Fruit fly (Drosophila melanogaster) whole organism, embryonic: Measurements from ENCODE around the gene CG7582.

Experiments
- Atf3 ChIP-seq: fragments of 200-800 bp; sonication (Bioruptor generic); optimal IDR thresholded peaks from 3 replicates; lab custom pipeline; 2016; ENCODE audit warnings: missing biosample characterization, missing genetic modification characterization
- BtbVII ChIP-seq: fragments of 200-800 bp; sonication (Bioruptor generic); optimal IDR thresholded peaks from 3 replicates; lab custom pipeline; 2017; ENCODE audit warnings: missing biosample characterization, mild to moderate bottlenecking, missing genetic modification characterization
- CG1024 ChIP-seq: fragments of 200-800 bp; sonication (Bioruptor generic); IDR thresholded peaks from 2 replicates; pipeline ENCODE4 v1.3.6; 2022; ENCODE audit warnings: missing biosample characterization, missing genetic modification characterization
- CG10543 ChIP-seq: fragments of 200-800 bp; sonication (Bioruptor generic); optimal IDR thresholded peaks from 3 replicates; lab custom pipeline; 2017; ENCODE audit warnings: missing biosample characterization, mild to moderate bottlenecking, missing genetic modification characterization, moderate library complexity
- CG11560 ChIP-seq: fragments of 200-800 bp; sonication (Bioruptor generic); IDR thresholded peaks from 3 replicates; pipeline ENCODE4 v1.3.6; 2022; ENCODE audit warnings: missing biosample characterization, missing genetic modification characterization
- CG12299 ChIP-seq: fragments of 200-800 bp; sonication (Bioruptor generic); optimal IDR thresholded peaks from 2 replicates; lab custom pipeline; 2018; ENCODE audit warnings: missing biosample characterization, mild to moderate bottlenecking, missing genetic modification characterization
- CG12769 ChIP-seq: fragments of 200-800 bp; sonication (Bioruptor generic); optimal IDR thresholded peaks from 2 replicates; lab custom pipeline; 2019; ENCODE audit warnings: missing biosample characterization, mild to moderate bottlenecking, missing genetic modification characterization, moderate library complexity
- CG13287 ChIP-seq: fragments of 200-800 bp; sonication (Bioruptor generic); IDR thresholded peaks from 2 replicates; pipeline ENCODE4 v1.3.6; 2022; ENCODE audit warnings: missing biosample characterization, missing genetic modification characterization; ENCODE audit not compliant: partially characterized antibody
- CG2678 ChIP-seq: fragments of 200-800 bp; sonication (Bioruptor generic); optimal IDR thresholded peaks from 3 replicates; lab custom pipeline; 2019; ENCODE audit warnings: missing biosample characterization, mild to moderate bottlenecking, missing genetic modification characterization, moderate library complexity
- CG31365 ChIP-seq: fragments of 200-800 bp; sonication (Bioruptor generic); optimal IDR thresholded peaks from 2 replicates; lab custom pipeline; 2018; ENCODE audit warnings: missing biosample characterization, mild to moderate bottlenecking, missing genetic modification characterization
- CG4404 ChIP-seq: fragments of 200-800 bp; sonication (Bioruptor generic); IDR thresholded peaks from 2 replicates; pipeline ENCODE4 v1.3.6; 2022; ENCODE audit warnings: missing biosample characterization, missing genetic modification characterization
- CG7271 ChIP-seq: fragments of 200-800 bp; sonication (Bioruptor generic); optimal IDR thresholded peaks from 2 replicates; lab custom pipeline; 2018; ENCODE audit warnings: missing biosample characterization, mild to moderate bottlenecking, missing genetic modification characterization, moderate library complexity
- CG8388 ChIP-seq: fragments of 200-800 bp; sonication (Bioruptor generic); optimal IDR thresholded peaks from 2 replicates; lab custom pipeline; 2019; ENCODE audit warnings: missing biosample characterization, mild to moderate bottlenecking, missing genetic modification characterization, moderate library complexity
- Dad ChIP-seq: fragments of 200-800 bp; sonication (Bioruptor generic); optimal IDR thresholded peaks from 3 replicates; lab custom pipeline; 2016; ENCODE audit warnings: missing biosample characterization, missing genetic modification characterization
- Dfd ChIP-seq, 2 experiments: fragments of >200 bp; optimal IDR thresholded peaks; 2 replicates each; lab custom pipeline; 2017; ENCODE audit warnings: missing biosample characterization in 2 of 2, missing genetic modification characterization in 2 of 2
- Dip2 ChIP-seq: fragments of 200-800 bp; sonication (Bioruptor generic); IDR thresholded peaks from 2 replicates; pipeline ENCODE4 v1.3.6; 2022; ENCODE audit warnings: missing biosample characterization, missing genetic modification characterization
- ERR ChIP-seq: fragments of 200-800 bp; sonication (Bioruptor generic); optimal IDR thresholded peaks from 2 replicates; lab custom pipeline; 2016; ENCODE audit warnings: missing biosample characterization, missing genetic modification characterization
- Ets97D ChIP-seq: fragments of 200-800 bp; sonication (Bioruptor generic); optimal IDR thresholded peaks from 3 replicates; lab custom pipeline; 2016; ENCODE audit warnings: missing biosample characterization, missing genetic modification characterization
- GATAe ChIP-seq: fragments of 200-800 bp; sonication (Bioruptor generic); conservative IDR thresholded peaks from 2 replicates; pipeline ENCODE4 v1.3.6; 2022; ENCODE audit warnings: missing biosample characterization, missing genetic modification characterization
- HHEX ChIP-seq: fragments of 200-800 bp; sonication (Bioruptor generic); optimal IDR thresholded peaks from 3 replicates; lab custom pipeline; 2017; ENCODE audit warnings: missing biosample characterization, mild to moderate bottlenecking, missing genetic modification characterization, missing genetic modification reagents
- HmgD ChIP-seq: fragments of 200-800 bp; sonication (Bioruptor generic); optimal IDR thresholded peaks from 3 replicates; lab custom pipeline; 2016; ENCODE audit warnings: missing biosample characterization, missing genetic modification characterization
- Hmr ChIP-seq: fragments of 200-800 bp; sonication (Bioruptor generic); optimal IDR thresholded peaks from 3 replicates; lab custom pipeline; 2017; ENCODE audit warnings: mild to moderate bottlenecking, missing biosample characterization, missing genetic modification reagents, missing genetic modification characterization
- Lpt ChIP-seq: fragments of >200 bp; optimal IDR thresholded peaks from 2 replicates; lab custom pipeline; 2018; ENCODE audit warnings: missing biosample characterization, missing genetic modification characterization
- NC2α ChIP-seq: fragments of 200-800 bp; sonication (Bioruptor generic); optimal IDR thresholded peaks from 2 replicates; lab custom pipeline; 2016; ENCODE audit warnings: missing biosample characterization, missing genetic modification characterization
- Opbp ChIP-seq: fragments of 200-800 bp; sonication (Bioruptor generic); IDR thresholded peaks from 3 replicates; pipeline ENCODE4 v1.3.6; 2022; ENCODE audit warnings: missing biosample characterization, missing genetic modification characterization; ENCODE audit not compliant: partially characterized antibody
- Pdp1 ChIP-seq, 2 experiments: fragments of 200-800 bp; sonication (Bioruptor generic); optimal IDR thresholded peaks; 3 replicates each; lab custom pipeline; 2016; ENCODE audit warnings: missing biosample characterization in 2 of 2, missing genetic modification characterization in 2 of 2, mild to moderate bottlenecking in 1 of 2, moderate library complexity in 1 of 2
- Poxn ChIP-seq: fragments of 200-800 bp; sonication (Bioruptor generic); IDR thresholded peaks from 2 replicates; pipeline ENCODE4 v1.3.6; 2022; ENCODE audit warnings: missing biosample characterization, missing genetic modification characterization
- Scr ChIP-seq: fragments of 200-800 bp; sonication (Bioruptor generic); IDR thresholded peaks from 2 replicates; pipeline ENCODE4 v1.3.6; 2022; ENCODE audit warnings: missing biosample characterization, missing genetic modification characterization; ENCODE audit not compliant: partially characterized antibody
- Taf1 ChIP-seq: fragments of 200-800 bp; sonication (Bioruptor generic); IDR thresholded peaks from 2 replicates; pipeline ENCODE4 v1.3.6; 2022; ENCODE audit warnings: missing biosample characterization, missing genetic modification characterization
- aop ChIP-seq: fragments of 200-800 bp; sonication (Bioruptor generic); IDR thresholded peaks from 2 replicates; pipeline ENCODE4 v1.3.6; 2022; ENCODE audit warnings: missing biosample characterization, missing genetic modification characterization
- ato ChIP-seq: fragments of 200-800 bp; sonication (Bioruptor generic); IDR thresholded peaks from 2 replicates; pipeline ENCODE4 v1.3.6; 2022; ENCODE audit warnings: missing biosample characterization, missing genetic modification characterization; ENCODE audit not compliant: partially characterized antibody
- bab2 ChIP-seq: fragments of 200-800 bp; sonication (Bioruptor generic); optimal IDR thresholded peaks from 2 replicates; lab custom pipeline; 2016; ENCODE audit warnings: missing biosample characterization, missing genetic modification characterization
- chn ChIP-seq: fragments of 200-800 bp; sonication (Bioruptor generic); optimal IDR thresholded peaks from 2 replicates; lab custom pipeline; 2016; ENCODE audit warnings: missing biosample characterization, missing genetic modification characterization
- corto ChIP-seq: fragments of 200-800 bp; sonication (Bioruptor generic); optimal IDR thresholded peaks from 2 replicates; lab custom pipeline; 2016; ENCODE audit warnings: missing biosample characterization, mild to moderate bottlenecking, missing genetic modification characterization, moderate library complexity
- cwo ChIP-seq: fragments of 200-800 bp; sonication (Bioruptor generic); optimal IDR thresholded peaks from 3 replicates; lab custom pipeline; 2017; ENCODE audit warnings: missing biosample characterization, missing genetic modification characterization, mild to moderate bottlenecking, moderate library complexity, missing genetic modification reagents
- fd3F ChIP-seq: fragments of 200-800 bp; sonication (Bioruptor generic); optimal IDR thresholded peaks from 2 replicates; lab custom pipeline; 2018; ENCODE audit warnings: missing biosample characterization, mild to moderate bottlenecking, missing genetic modification characterization, moderate library complexity
- gcm ChIP-seq: fragments of 200-800 bp; sonication (Bioruptor generic); optimal IDR thresholded peaks from 2 replicates; lab custom pipeline; 2019; ENCODE audit warnings: missing biosample characterization, mild to moderate bottlenecking, missing genetic modification characterization, moderate library complexity
- gem ChIP-seq: fragments of 200-800 bp; sonication (Bioruptor generic); optimal IDR thresholded peaks from 2 replicates; lab custom pipeline; 2019; ENCODE audit warnings: missing biosample characterization, mild to moderate bottlenecking, missing genetic modification characterization, moderate library complexity
- grn ChIP-seq: fragments of 200-800 bp; sonication (Bioruptor generic); optimal IDR thresholded peaks from 3 replicates; lab custom pipeline; 2017; ENCODE audit warnings: missing biosample characterization, missing genetic modification characterization
- lov ChIP-seq, 2 experiments: fragments of 200-800 bp in 1 of 2; fragments of >200 bp in 1 of 2; sonication (Bioruptor generic) in 1 of 2; IDR thresholded peaks in 1 of 2; optimal IDR thresholded peaks in 1 of 2; 2 replicates in 1 of 2; 3 replicates in 1 of 2; pipeline versions ENCODE4 v1.3.6 to Lab custom; 2017 to 2022; ENCODE audit warnings: missing biosample characterization in 1 of 2, missing genetic modification characterization in 1 of 2
- nau ChIP-seq: fragments of 200-800 bp; sonication (Bioruptor generic); optimal IDR thresholded peaks from 3 replicates; lab custom pipeline; 2017; ENCODE audit warnings: missing biosample characterization, mild to moderate bottlenecking, missing genetic modification characterization, missing genetic modification reagents
- nom ChIP-seq: fragments of 200-800 bp; sonication (Bioruptor generic); optimal IDR thresholded peaks from 2 replicates; lab custom pipeline; 2017; ENCODE audit warnings: missing biosample characterization, missing genetic modification characterization, mild to moderate bottlenecking, moderate library complexity, missing genetic modification reagents
- schlank ChIP-seq: fragments of 200-800 bp; sonication (Bioruptor generic); optimal IDR thresholded peaks from 2 replicates; lab custom pipeline; 2018; ENCODE audit warnings: missing biosample characterization, mild to moderate bottlenecking, missing genetic modification characterization
- scrt ChIP-seq: fragments of 200-800 bp; sonication (Bioruptor generic); optimal IDR thresholded peaks from 2 replicates; lab custom pipeline; 2018; ENCODE audit warnings: missing biosample characterization, mild to moderate bottlenecking, missing genetic modification characterization, moderate library complexity
- sens ChIP-seq: fragments of 200-800 bp; sonication (Bioruptor generic); peaks from one replicate; lab custom pipeline; 2016; ENCODE audit warnings: missing biosample characterization, missing genetic modification characterization
- tup ChIP-seq: fragments of 200-800 bp; sonication (Bioruptor generic); optimal IDR thresholded peaks from 2 replicates; lab custom pipeline; 2016; ENCODE audit warnings: missing biosample characterization, mild to moderate bottlenecking, missing genetic modification characterization, moderate library complexity
- wor ChIP-seq: fragments of 200-800 bp; sonication (Bioruptor generic); IDR thresholded peaks from 2 replicates; pipeline ENCODE4 v1.3.6; 2022; ENCODE audit warnings: missing biosample characterization, missing genetic modification characterization
- z ChIP-seq: fragments of 200-800 bp; sonication (Bioruptor generic); IDR thresholded peaks from 3 replicates; pipeline ENCODE4 v1.3.6; 2022; ENCODE audit warnings: missing biosample characterization, missing genetic modification characterization
- zen ChIP-seq: fragments of 200-800 bp; sonication (Bioruptor generic); optimal IDR thresholded peaks from 3 replicates; lab custom pipeline; 2018; ENCODE audit warnings: missing biosample characterization, mild to moderate bottlenecking, missing genetic modification characterization, moderate library complexity
- zf30C ChIP-seq: fragments of 200-800 bp; sonication (Bioruptor generic); optimal IDR thresholded peaks from 3 replicates; lab custom pipeline; 2018; ENCODE audit warnings: missing biosample characterization, mild to moderate bottlenecking, missing genetic modification characterization

CG7582 gene

DNA sequence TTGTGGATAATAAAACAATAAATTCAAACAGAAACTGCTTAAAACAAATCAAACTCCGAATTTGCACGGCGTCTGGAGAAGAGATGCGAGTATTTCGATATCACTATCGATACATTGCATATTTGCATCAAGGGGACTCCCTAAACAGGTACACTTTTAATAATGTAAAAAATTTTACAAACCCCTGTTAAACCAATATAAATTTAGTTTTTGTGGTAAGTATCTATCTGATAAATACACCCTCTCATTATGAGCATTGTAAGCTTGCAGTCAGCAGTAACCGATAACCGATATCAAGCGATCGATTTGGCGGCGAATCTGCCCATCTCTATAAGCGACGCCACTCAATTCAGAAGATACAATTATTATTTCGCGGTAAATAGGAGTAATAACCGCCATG is 6.7 kb downstream of the CG7582 start, which contains the start of the genes Bub3 and Cap-D2 (continued):
- TF ChIP-seq cwo (peak; percentile 29), CG2678 (no peak), ERR (GFP tag; lab: Kevin White, UChicago) (peak; percentile 41), BtbVII (GFP tag; lab: Kevin White, UChicago) (no peak), Taf1 (GFP tag; lab: Robert Waterston, UW) (peak; percentile 34; the same call in 1 of the 2 replicates), zen (tag; lab: Kevin White, UChicago) (peak; percentile 78), gem (no peak), nom (GFP tag; lab: Kevin White, UChicago) (no peak), zf30C (no peak), grn (GFP tag; lab: Kevin White, UChicago) (no peak), HmgD (GFP tag; lab: Kevin White, UChicago) (no peak), CG10543 (GFP tag; lab: Kevin White, UChicago) (no peak), CG7271 (tag; lab: Kevin White, UChicago) (peak; percentile 39), Opbp (peak; percentile 88), tup (peak; percentile 25), scrt (no peak), Poxn (no peak), nau (GFP tag; lab: Kevin White, UChicago) (no peak), aop (GFP tag; lab: Robert Waterston, UW) (peak; percentile 58; the same call in 1 of the 2 replicates), schlank (tag; lab: Kevin White, UChicago) (no peak), ato (GFP tag; lab: Robert Waterston, UW) (peak; percentile 43; the same call in 1 of the 2 replicates), sens (GFP tag; lab: Kevin White, UChicago) (peak; percentile 98), chn (peak; percentile 84), CG1024 (GFP tag; lab: Robert Waterston, UW) (peak; percentile 67; the same call in 1 of the 2 replicates), Dip2 (GFP tag; lab: Robert Waterston, UW) (no peak), Hmr (GFP tag; lab: Kevin White, UChicago) (peak; percentile 60), gcm (GFP tag; lab: Kevin White, UChicago) (peak; percentile 33), GATAe (GFP tag; lab: Robert Waterston, UW) (no peak), Ets97D (GFP tag; lab: Kevin White, UChicago) (peak; percentile 83), Dad (GFP tag; lab: Kevin White, UChicago) (peak; percentile 65), Atf3 (GFP tag; lab: Kevin White, UChicago) (peak; percentile 45), Lpt (no peak), CG12299 (tag; lab: Kevin White, UChicago) (peak; percentile 51), CG13287 (GFP tag; lab: Robert Waterston, UW) (peak; percentile 92), NC2α (GFP tag; lab: Kevin White, UChicago) (peak; percentile 19), CG31365 (tag; lab: Kevin White, UChicago) (peak; percentile 14), bab2 (peak; percentile 73), CG12769 (tag; lab: Kevin White, UChicago) (no peak), corto (GFP tag; lab: Kevin White, UChicago) (no peak), lov (optimal IDR thresholded peaks at IDR 0.05; lab: Kevin White, UChicago) (no peak), lov (GFP tag; IDR thresholded peaks at IDR 0.05; lab: Robert Waterston, UW) (0 out of 3 replicates have a peak, but pooled peaks have one; percentile 43), wor (peak; percentile 64), fd3F (no peak), CG4404 (GFP tag; lab: Robert Waterston, UW) (peak; percentile 45), Scr (GFP tag; lab: Robert Waterston, UW) (peak; percentile 88), z (GFP tag; lab: Robert Waterston, UW) (no peak), CG8388 (GFP tag; lab: Kevin White, UChicago) (peak; percentile 62), CG11560 (tag; lab: Robert Waterston, UW) (no peak), Dfd (GFP tag; optimal IDR thresholded peaks at IDR 0.05; lab: Kevin White, UChicago) (no peak), Pdp1 (GFP tag; optimal IDR thresholded peaks at IDR 0.05; lab: Kevin White, UChicago) (peak; percentile 69 to 70), HHEX (GFP tag; lab: Kevin White, UChicago) (peak; percentile 53)
